Worm (Caenorhabditis elegans) whole organism, L2 larva: ENCODE results near the gene gly-20.

Experiments used
- C34F6.9 ChIP-seq: fragments of 150-350 bp; optimal IDR thresholded peaks from 2 replicates; lab custom pipeline; 2014; ENCODE audit warnings: missing biosample characterization, missing genetic modification characterization
- F13H6.1 ChIP-seq: sonication (generic microtip); optimal IDR thresholded peaks from 2 replicates; lab custom pipeline; 2016; ENCODE audit warnings: missing genetic modification characterization, missing compliant biosample characterization
- R02D3.7 ChIP-seq: fragments of 150-350 bp; optimal IDR thresholded peaks from 2 replicates; lab custom pipeline; 2014; ENCODE audit warnings: missing biosample characterization, missing genetic modification characterization
- Y55F3AM.14 ChIP-seq: fragments of 200-800 bp; sonication (Bioruptor generic); optimal IDR thresholded peaks from 2 replicates; lab custom pipeline; 2018; ENCODE audit warnings: mild to moderate bottlenecking, missing genetic modification characterization, missing compliant biosample characterization
- aly-2 ChIP-seq: fragments of 150-350 bp; optimal IDR thresholded peaks from 2 replicates; lab custom pipeline; 2014; ENCODE audit warnings: missing biosample characterization, missing genetic modification characterization
- ama-1 ChIP-seq: fragments of 150-350 bp; optimal IDR thresholded peaks from 2 replicates; lab custom pipeline; 2018; ENCODE audit warnings: inconsistent platforms
- ceh-82 ChIP-seq: fragments of 150-350 bp; optimal IDR thresholded peaks from 2 replicates; lab custom pipeline; 2014; ENCODE audit warnings: missing biosample characterization, missing genetic modification characterization
- crh-2 ChIP-seq: sonication (generic microtip); optimal IDR thresholded peaks from 2 replicates; lab custom pipeline; 2017; ENCODE audit warnings: missing biosample characterization, missing genetic modification characterization
- dmd-4 ChIP-seq: sonication (generic microtip); optimal IDR thresholded peaks from 2 replicates; lab custom pipeline; 2017; ENCODE audit warnings: missing biosample characterization, missing genetic modification characterization
- egl-27 ChIP-seq: sonication (generic microtip); optimal IDR thresholded peaks from 3 replicates; lab custom pipeline; 2017; ENCODE audit warnings: missing biosample characterization, missing genetic modification reagents, missing genetic modification characterization
- elt-1 ChIP-seq: fragments of 150-350 bp; optimal IDR thresholded peaks from 2 replicates; lab custom pipeline; 2014; ENCODE audit warnings: missing biosample characterization, missing genetic modification characterization
- elt-3 ChIP-seq: sonication (generic microtip); optimal IDR thresholded peaks from 2 replicates; lab custom pipeline; 2017; ENCODE audit warnings: missing biosample characterization, missing genetic modification characterization
- fos-1 ChIP-seq: fragments of 150-350 bp; optimal IDR thresholded peaks from 2 replicates; lab custom pipeline; 2014; ENCODE audit warnings: missing biosample characterization, missing genetic modification characterization
- gmeb-1 ChIP-seq: fragments of 150-350 bp; optimal IDR thresholded peaks from 2 replicates; lab custom pipeline; 2014; ENCODE audit warnings: missing biosample characterization, missing genetic modification characterization
- lin-13 ChIP-seq: fragments of 150-350 bp; optimal IDR thresholded peaks from 2 replicates; lab custom pipeline; 2014; ENCODE audit warnings: missing biosample characterization, missing genetic modification reagents, missing genetic modification characterization
- lin-39 ChIP-seq: fragments of 150-350 bp; optimal IDR thresholded peaks from 2 replicates; lab custom pipeline; 2014; ENCODE audit warnings: missing biosample characterization, missing genetic modification reagents, missing genetic modification characterization
- lsy-2 ChIP-seq, 2 experiments: fragments of 150-350 bp in 1 of 2; sonication (generic microtip) in 1 of 2; optimal IDR thresholded peaks; 2 replicates each; lab custom pipeline; 2014 to 2017; ENCODE audit warnings: missing biosample characterization in 2 of 2, missing genetic modification characterization in 2 of 2
- mab-5 ChIP-seq: fragments of 150-350 bp; optimal IDR thresholded peaks from 2 replicates; lab custom pipeline; 2014; ENCODE audit warnings: missing biosample characterization, missing genetic modification characterization
- mbf-1 ChIP-seq: sonication (generic microtip); optimal IDR thresholded peaks from 2 replicates; lab custom pipeline; 2017; ENCODE audit warnings: missing biosample characterization, missing genetic modification characterization
- mdl-1 ChIP-seq, 2 experiments: fragments of 150-350 bp in 1 of 2; sonication (generic microtip) in 1 of 2; optimal IDR thresholded peaks; 2 replicates each; lab custom pipeline; 2017; ENCODE audit warnings: missing biosample characterization in 2 of 2, missing genetic modification characterization in 2 of 2
- nhr-11 ChIP-seq: fragments of 150-350 bp; optimal IDR thresholded peaks from 2 replicates; lab custom pipeline; 2014; ENCODE audit warnings: missing biosample characterization, missing genetic modification characterization
- nhr-129 ChIP-seq: fragments of 150-350 bp; optimal IDR thresholded peaks from 2 replicates; lab custom pipeline; 2014; ENCODE audit warnings: missing biosample characterization, missing genetic modification characterization
- nhr-21 ChIP-seq: fragments of 150-350 bp; optimal IDR thresholded peaks from 2 replicates; lab custom pipeline; 2014; ENCODE audit warnings: missing biosample characterization, missing genetic modification characterization
- nhr-23 ChIP-seq: fragments of 150-350 bp; optimal IDR thresholded peaks from 2 replicates; lab custom pipeline; 2014; ENCODE audit warnings: missing biosample characterization, missing genetic modification reagents, missing genetic modification characterization
- nhr-237 ChIP-seq: fragments of 150-350 bp; optimal IDR thresholded peaks from 2 replicates; lab custom pipeline; 2014; ENCODE audit warnings: missing biosample characterization, missing genetic modification characterization
- nhr-25 ChIP-seq: fragments of 150-350 bp; sonication (generic microtip); optimal IDR thresholded peaks from 3 replicates; lab custom pipeline; 2014; ENCODE audit warnings: missing biosample characterization, missing genetic modification characterization
- nhr-77 ChIP-seq: fragments of 150-350 bp; optimal IDR thresholded peaks from 2 replicates; lab custom pipeline; 2014; ENCODE audit warnings: missing biosample characterization, missing genetic modification characterization
- peb-1 ChIP-seq: fragments of 150-350 bp; optimal IDR thresholded peaks from 2 replicates; lab custom pipeline; 2014; ENCODE audit warnings: missing biosample characterization, missing genetic modification characterization
- sem-4 ChIP-seq: fragments of 150-350 bp; optimal IDR thresholded peaks from 2 replicates; lab custom pipeline; 2014; ENCODE audit warnings: missing biosample characterization, missing genetic modification reagents, missing genetic modification characterization
- sma-3 ChIP-seq: sonication (generic microtip); optimal IDR thresholded peaks from 2 replicates; lab custom pipeline; 2016; ENCODE audit warnings: missing genetic modification reagents, missing genetic modification characterization, missing compliant biosample characterization
- sma-9 ChIP-seq, 2 experiments: fragments of 150-350 bp in 1 of 2; sonication (generic microtip) in 1 of 2; optimal IDR thresholded peaks; 2 replicates each; lab custom pipeline; 2014 to 2016; ENCODE audit warnings: missing genetic modification characterization in 2 of 2, mild to moderate bottlenecking in 1 of 2, missing biosample characterization in 1 of 2, missing compliant biosample characterization in 1 of 2, missing genetic modification reagents in 1 of 2, moderate library complexity in 1 of 2
- snpc-4 ChIP-seq: fragments of 150-350 bp; optimal IDR thresholded peaks from 2 replicates; lab custom pipeline; 2014; ENCODE audit warnings: missing biosample characterization, missing genetic modification characterization
- unc-39 ChIP-seq: fragments of 150-350 bp; optimal IDR thresholded peaks from 2 replicates; lab custom pipeline; 2014; ENCODE audit warnings: missing biosample characterization, missing genetic modification characterization
- unc-55 ChIP-seq: fragments of 150-350 bp; sonication (generic microtip); optimal IDR thresholded peaks from 3 replicates; lab custom pipeline; 2014; ENCODE audit warnings: missing biosample characterization, missing genetic modification reagents, missing genetic modification characterization

The gly-20 gene

DNA sequence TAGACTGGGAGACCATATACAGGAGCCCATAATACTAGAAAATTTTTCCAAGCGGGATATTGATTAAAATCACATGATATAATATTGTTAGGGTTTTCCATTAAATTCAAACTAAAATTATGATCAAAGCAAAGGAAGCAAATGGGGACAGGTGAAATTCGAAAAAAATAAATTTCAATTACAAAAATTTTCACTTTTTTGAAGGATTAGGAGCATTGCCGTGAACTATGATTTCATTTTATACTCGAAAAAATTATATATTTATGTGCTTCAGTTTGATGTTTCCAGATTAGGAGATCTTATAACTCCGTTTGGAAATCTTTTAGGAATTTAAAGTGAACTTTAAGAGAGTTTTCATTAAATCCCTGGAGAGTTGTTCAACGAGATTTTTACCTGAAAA is 21.8 kb upstream of the gly-20 start, which contains the start of gene F07B10.7:
TSS of gene F07B10.7 (minus strand) at position 101 of the 400 bp plus-strand sequence.
- no peak for TF ChIP-seq elt-1 (tag; lab: Kevin White, UChicago)
- no peak for TF ChIP-seq F13H6.1 (tag; lab: Kevin White, UChicago)

DNA sequence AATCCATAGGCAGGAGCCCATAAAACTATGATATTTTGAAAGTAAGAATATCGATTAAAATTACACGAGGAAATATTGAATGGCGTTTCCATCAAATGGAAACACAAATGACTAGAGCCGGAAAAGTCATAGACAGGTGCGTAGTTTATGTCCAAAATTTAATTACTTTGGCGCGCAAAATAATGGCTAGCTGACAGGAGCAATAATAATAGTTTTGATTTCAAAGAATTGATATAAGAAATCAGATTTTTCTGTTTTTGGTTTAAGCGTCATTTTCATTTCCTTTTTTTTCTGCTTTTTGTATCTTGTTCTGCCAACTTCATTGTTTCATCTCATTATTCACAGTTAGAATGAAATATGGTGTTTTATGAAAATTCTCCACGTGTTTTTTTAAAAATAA is 19.3 kb upstream of the gly-20 start, which contains the start of gene F07B10.4:
TSS of gene F07B10.4 (minus strand) at position 101 of the 400 bp plus-strand sequence.
- TF ChIP-seq crh-2 (tag; lab: Kevin White, UChicago) = no peak
- no peak for TF ChIP-seq mab-5 (tag; lab: Kevin White, UChicago)
- no peak for TF ChIP-seq nhr-23 (tag; lab: Kevin White, UChicago)
- no peak for TF ChIP-seq C34F6.9
- TF ChIP-seq F13H6.1 (tag; lab: Kevin White, UChicago) = no peak
- no peak for TF ChIP-seq Y55F3AM.14 (GFP tag; lab: Kevin White, UChicago)
- TF ChIP-seq mdl-1 (tag; optimal IDR thresholded peaks at IDR 0.05; lab: Kevin White, UChicago) = no peak
- no peak for TF ChIP-seq ceh-82
- TF ChIP-seq aly-2 (tag; lab: Kevin White, UChicago) = no peak
- TF ChIP-seq sma-3 (GFP tag; lab: Kevin White, UChicago) = no peak
- TF ChIP-seq elt-1 (tag; lab: Kevin White, UChicago) = no peak
- no peak for TF ChIP-seq R02D3.7

DNA sequence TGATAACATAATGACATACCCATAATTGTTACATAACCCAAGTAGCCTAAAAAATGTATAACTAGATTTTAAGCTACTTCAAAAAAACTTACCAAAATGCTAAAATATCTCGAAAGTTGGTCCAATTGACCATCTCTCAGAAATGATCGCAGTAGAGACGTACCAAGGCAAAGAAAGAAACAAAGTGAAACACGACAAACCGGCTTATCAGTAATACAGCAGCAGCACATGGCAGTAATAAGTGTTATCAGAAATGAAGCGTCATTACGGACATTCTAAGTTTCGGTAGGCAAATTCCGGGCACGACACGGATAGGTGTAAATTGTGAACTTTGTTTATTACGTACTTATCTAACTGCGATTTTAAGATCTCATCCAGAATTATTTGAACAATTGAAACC is 16.9 kb upstream of the gly-20 start, which contains the start of gene cln-3.1:
TSS of gene cln-3.1 (minus strand) at position 171 of the 400 bp plus-strand sequence.
- TF ChIP-seq fos-1 (tag; lab: Kevin White, UChicago) = peak; percentile 83
- peak; percentile 29 for TF ChIP-seq sma-9 (GFP tag; optimal IDR thresholded peaks at IDR 0.05; lab: Kevin White, UChicago)
- no peak for TF ChIP-seq sma-9 (tag; optimal IDR thresholded peaks at IDR 0.05; lab: Kevin White, UChicago)
- no peak for TF ChIP-seq lin-39 (tag; lab: Kevin White, UChicago)
- no peak for TF ChIP-seq dmd-4 (tag; lab: Kevin White, UChicago)
- TF ChIP-seq lsy-2 (tag; optimal IDR thresholded peaks at IDR 0.05; lab: Kevin White, UChicago) = no peak

DNA sequence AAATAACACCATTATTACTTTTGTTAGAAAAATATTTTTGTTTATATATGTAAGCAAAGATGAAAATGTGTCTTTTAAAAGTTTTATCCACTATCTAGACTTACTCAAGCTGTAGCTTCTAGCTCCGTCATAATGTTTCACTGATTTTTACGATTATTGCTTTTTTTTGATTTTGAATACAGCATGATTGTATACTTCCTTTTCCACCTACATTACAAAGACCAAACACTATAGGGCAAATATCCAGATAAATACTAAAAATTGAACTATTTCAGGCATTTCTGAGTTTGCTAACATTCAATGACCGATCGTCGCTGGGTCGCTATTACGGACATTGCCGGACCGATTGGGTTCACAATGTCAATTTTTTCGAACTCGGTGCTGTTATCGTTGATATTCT is 15.7 kb upstream of the gly-20 start, which contains the start of gene str-116:
TSS of gene str-116 (plus strand) at position 301 of the 400 bp plus-strand sequence.
- TF ChIP-seq lsy-2 (tag; optimal IDR thresholded peaks at IDR 0.05; lab: Kevin White, UChicago) (no peak), Y55F3AM.14 (GFP tag; lab: Kevin White, UChicago) (no peak), fos-1 (tag; lab: Kevin White, UChicago) (no peak), nhr-129 (tag; lab: Kevin White, UChicago) (no peak), nhr-21 (tag; lab: Kevin White, UChicago) (no peak)
- TF ChIP-seq, all 48 proteins: peak for 0

DNA sequence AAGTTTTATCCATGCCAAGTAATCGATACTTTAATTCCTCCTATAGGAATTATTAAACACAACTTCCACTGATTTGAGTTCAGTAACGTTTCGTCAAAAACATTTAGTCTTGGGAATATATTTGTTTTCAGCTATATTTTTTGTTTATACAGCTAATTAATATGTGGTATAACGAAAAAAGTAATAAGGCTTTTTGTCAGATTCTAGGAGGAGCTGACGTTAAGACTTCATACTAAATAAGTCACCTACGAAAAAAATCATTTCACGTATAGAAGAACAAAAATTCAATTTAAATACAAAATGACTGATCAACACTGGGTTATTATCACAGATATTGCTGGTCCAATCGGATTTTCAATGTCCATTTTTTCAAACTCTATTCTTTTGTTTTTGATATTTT is 13.6 kb upstream of the gly-20 start, which contains the start of gene str-115:
TSS of gene str-115 (plus strand) at position 301 of the 400 bp plus-strand sequence.
- no peak for TF ChIP-seq aly-2 (tag; lab: Kevin White, UChicago)

DNA sequence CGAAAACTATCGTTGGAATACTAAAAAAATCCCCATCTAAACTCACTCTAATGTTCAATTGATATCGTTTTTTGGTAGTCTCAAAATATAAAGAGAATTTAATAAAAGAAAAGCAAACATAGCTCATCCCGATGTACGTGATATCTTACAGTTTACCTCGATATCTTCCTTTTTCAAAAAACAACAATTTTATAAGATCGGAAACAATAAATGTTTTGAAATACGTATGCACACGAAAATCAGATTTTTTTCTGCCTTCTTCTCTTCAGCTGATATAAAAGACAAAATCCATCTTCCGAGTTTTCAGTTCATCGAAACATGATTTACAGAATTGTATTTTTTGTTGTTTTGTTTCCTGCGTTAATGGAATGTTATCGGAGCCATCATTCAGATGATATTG is 11.3 kb upstream of the gly-20 start, which contains the start of gene clec-222:
TSS of gene clec-222 (plus strand) at position 301 of the 400 bp plus-strand sequence.
- TF ChIP-seq peb-1 (tag; lab: Kevin White, UChicago) (no peak), egl-27 (tag; lab: Kevin White, UChicago) (no peak), nhr-11 (tag; lab: Kevin White, UChicago) (no peak), lin-39 (tag; lab: Kevin White, UChicago) (no peak), aly-2 (tag; lab: Kevin White, UChicago) (no peak), lin-13 (GFP tag; lab: Kevin White, UChicago) (no peak), nhr-129 (tag; lab: Kevin White, UChicago) (no peak), ama-1 (lab: Kevin White, UChicago) (no peak), elt-3 (tag; lab: Kevin White, UChicago) (no peak), mdl-1 (tag; optimal IDR thresholded peaks at IDR 0.05; lab: Kevin White, UChicago) (no peak), sem-4 (tag; lab: Kevin White, UChicago) (no peak), snpc-4 (no peak), nhr-23 (tag; lab: Kevin White, UChicago) (no peak), C34F6.9 (no peak), elt-1 (tag; lab: Kevin White, UChicago) (no peak), nhr-21 (tag; lab: Kevin White, UChicago) (no peak)

DNA sequence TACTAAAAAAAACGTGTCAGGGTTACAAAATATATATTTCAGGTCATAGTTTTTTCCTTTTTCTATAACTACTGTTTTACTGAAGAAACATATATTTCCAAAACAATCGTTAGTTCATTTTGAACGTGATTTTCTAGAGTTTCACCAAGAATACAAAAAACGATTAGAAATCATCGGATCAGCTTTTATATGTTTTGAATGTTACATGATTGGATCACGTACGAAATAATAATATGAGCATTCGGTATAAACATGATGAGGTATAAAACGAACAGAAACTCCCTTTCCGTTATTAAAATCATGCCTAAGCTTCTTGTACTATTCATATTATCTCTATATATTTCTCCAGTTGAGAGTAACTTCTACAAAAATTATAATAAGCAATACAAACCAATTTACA is 9.5 kb upstream of the gly-20 start, which contains the start of gene clec-223:
TSS of gene clec-223 (plus strand) at position 301 of the 400 bp plus-strand sequence.
- TF ChIP-seq peb-1 (tag; lab: Kevin White, UChicago) = no peak
- no peak for TF ChIP-seq snpc-4
- TF ChIP-seq mbf-1 (tag; lab: Kevin White, UChicago) = no peak
- TF ChIP-seq ceh-82 = no peak
- no peak for TF ChIP-seq gmeb-1
- no peak for TF ChIP-seq lin-39 (tag; lab: Kevin White, UChicago)
- no peak for TF ChIP-seq nhr-77 (tag; lab: Kevin White, UChicago)
- TF ChIP-seq unc-39 (tag; lab: Kevin White, UChicago) = no peak
- no peak for TF ChIP-seq mab-5 (tag; lab: Kevin White, UChicago)
- TF ChIP-seq ama-1 (lab: Kevin White, UChicago) = no peak
- TF ChIP-seq nhr-25 (tag; lab: Kevin White, UChicago) = no peak
- no peak for TF ChIP-seq unc-55 (GFP tag; lab: Kevin White, UChicago)
- no peak for TF ChIP-seq nhr-237
